Worm (Caenorhabditis elegans) whole organism, late embryonic: ENCODE measurements around the gene Y53C12A.7.

Experiments
- C38D4.7 ChIP-seq: fragments of 200-800 bp; sonication (Bioruptor generic); optimal IDR thresholded peaks from 2 replicates; lab custom pipeline; 2018; ENCODE audit warnings: mild to moderate bottlenecking, missing genetic modification characterization, moderate library complexity, missing compliant biosample characterization
- K02D7.2 ChIP-seq: sonication (generic microtip); optimal IDR thresholded peaks from 2 replicates; lab custom pipeline; 2017; ENCODE audit warnings: mild to moderate bottlenecking, missing genetic modification characterization, missing compliant biosample characterization
- T23F11.4 ChIP-seq: fragments of 200-800 bp; sonication (Bioruptor generic); optimal IDR thresholded peaks from 2 replicates; lab custom pipeline; 2018; ENCODE audit warnings: mild to moderate bottlenecking, missing genetic modification characterization, missing compliant biosample characterization
- Y22D7AL.16 ChIP-seq: sonication (generic microtip); optimal IDR thresholded peaks from 2 replicates; lab custom pipeline; 2016; ENCODE audit warnings: missing genetic modification characterization, missing compliant biosample characterization
- ahr-1 ChIP-seq: sonication (generic microtip); optimal IDR thresholded peaks from 2 replicates; lab custom pipeline; 2016; ENCODE audit warnings: missing genetic modification characterization, missing compliant biosample characterization
- ceh-14 ChIP-seq: sonication (generic microtip); optimal IDR thresholded peaks from 2 replicates; lab custom pipeline; 2016; ENCODE audit warnings: missing genotype, missing genetic modification characterization, missing compliant biosample characterization
- ceh-2 ChIP-seq: sonication (generic microtip); optimal IDR thresholded peaks from 2 replicates; lab custom pipeline; 2016; ENCODE audit warnings: missing genotype, missing genetic modification characterization, missing compliant biosample characterization
- ceh-22 ChIP-seq: sonication (generic microtip); optimal IDR thresholded peaks from 2 replicates; lab custom pipeline; 2017; ENCODE audit warnings: missing biosample characterization, missing genetic modification characterization
- ceh-31 ChIP-seq: sonication (generic microtip); optimal IDR thresholded peaks from 2 replicates; lab custom pipeline; 2016; ENCODE audit warnings: missing genetic modification characterization, missing compliant biosample characterization
- ceh-34 ChIP-seq: sonication (generic microtip); optimal IDR thresholded peaks from 2 replicates; lab custom pipeline; 2016; ENCODE audit warnings: mild to moderate bottlenecking, missing genetic modification characterization, missing compliant biosample characterization
- ceh-45 ChIP-seq: fragments of 200-800 bp; sonication (Bioruptor generic); IDR thresholded peaks from 2 replicates; pipeline ENCODE4 v1.3.6; 2022; ENCODE audit warnings: missing genetic modification reagents, missing genetic modification characterization, missing compliant biosample characterization
- ceh-48 ChIP-seq: sonication (generic microtip); optimal IDR thresholded peaks from 2 replicates; lab custom pipeline; 2016; ENCODE audit warnings: missing genetic modification characterization, inconsistent platforms, missing compliant biosample characterization
- ceh-6 ChIP-seq: fragments of 200-800 bp; sonication (Bioruptor generic); optimal IDR thresholded peaks from 2 replicates; lab custom pipeline; 2018; ENCODE audit warnings: mild to moderate bottlenecking, missing genetic modification characterization, missing compliant biosample characterization
- dmd-4 ChIP-seq: sonication (generic microtip); optimal IDR thresholded peaks from 2 replicates; lab custom pipeline; 2016; ENCODE audit warnings: borderline replicate concordance, missing genetic modification characterization, missing compliant biosample characterization
- dve-1 ChIP-seq: sonication (generic microtip); optimal IDR thresholded peaks from 2 replicates; lab custom pipeline; 2017; ENCODE audit warnings: antibody characterized with exemption, mild to moderate bottlenecking, missing genetic modification characterization, missing compliant biosample characterization
- elt-2 ChIP-seq: sonication (generic microtip); optimal IDR thresholded peaks from 2 replicates; lab custom pipeline; 2016; ENCODE audit warnings: missing genetic modification reagents, missing genetic modification characterization, missing compliant biosample characterization
- eyg-1 ChIP-seq: sonication (generic microtip); optimal IDR thresholded peaks from 2 replicates; lab custom pipeline; 2016; ENCODE audit warnings: missing genotype, missing genetic modification characterization, missing compliant biosample characterization
- fkh-10 ChIP-seq: fragments of 150-350 bp; optimal IDR thresholded peaks from 2 replicates; lab custom pipeline; 2014; ENCODE audit warnings: missing biosample characterization, missing genetic modification reagents, missing genetic modification characterization
- hlh-13 ChIP-seq: fragments of 200-800 bp; sonication (Bioruptor generic); optimal IDR thresholded peaks from 2 replicates; lab custom pipeline; 2018; ENCODE audit warnings: mild to moderate bottlenecking, missing genetic modification characterization, missing compliant biosample characterization
- hlh-15 ChIP-seq: sonication (generic microtip); optimal IDR thresholded peaks from 2 replicates; lab custom pipeline; 2016; ENCODE audit warnings: missing genetic modification characterization, missing compliant biosample characterization
- hlh-30 ChIP-seq: sonication (generic microtip); optimal IDR thresholded peaks from 2 replicates; lab custom pipeline; 2017; ENCODE audit warnings: antibody characterized with exemption, missing genetic modification characterization, missing compliant biosample characterization; ENCODE audit not compliant: insufficient read depth
- hlh-6 ChIP-seq: sonication (generic microtip); optimal IDR thresholded peaks from 2 replicates; lab custom pipeline; 2016; ENCODE audit warnings: missing genotype, missing genetic modification characterization, missing compliant biosample characterization
- hlh-8 ChIP-seq: sonication (generic microtip); optimal IDR thresholded peaks from 2 replicates; lab custom pipeline; 2016; ENCODE audit warnings: missing genotype, missing genetic modification characterization, missing compliant biosample characterization
- lim-6 ChIP-seq: sonication (generic microtip); optimal IDR thresholded peaks from 2 replicates; lab custom pipeline; 2016; ENCODE audit warnings: missing genetic modification characterization, missing compliant biosample characterization
- lin-11 ChIP-seq: fragments of 200-800 bp; sonication (Bioruptor generic); optimal IDR thresholded peaks from 2 replicates; lab custom pipeline; 2018; ENCODE audit warnings: mild to moderate bottlenecking, missing genetic modification characterization, missing compliant biosample characterization
- madf-2 ChIP-seq: sonication (generic microtip); optimal IDR thresholded peaks from 2 replicates; lab custom pipeline; 2017; ENCODE audit warnings: missing genetic modification characterization, missing compliant biosample characterization
- mec-3 ChIP-seq: sonication (generic microtip); optimal IDR thresholded peaks from 2 replicates; lab custom pipeline; 2016; ENCODE audit warnings: borderline replicate concordance, missing genetic modification characterization, missing compliant biosample characterization
- nfya-1 ChIP-seq: sonication (generic microtip); optimal IDR thresholded peaks from 2 replicates; lab custom pipeline; 2017; ENCODE audit warnings: missing genetic modification characterization, mild to moderate bottlenecking, missing compliant biosample characterization, antibody characterized with exemption, moderate library complexity
- nhr-11 ChIP-seq: fragments of 150-350 bp; optimal IDR thresholded peaks from 2 replicates; lab custom pipeline; 2014; ENCODE audit warnings: missing biosample characterization, missing genetic modification characterization
- odd-2 ChIP-seq: sonication (generic microtip); optimal IDR thresholded peaks from 2 replicates; lab custom pipeline; 2017; ENCODE audit warnings: antibody characterized with exemption, mild to moderate bottlenecking, missing genetic modification characterization, missing compliant biosample characterization
- pax-1 ChIP-seq: fragments of 150-350 bp; optimal IDR thresholded peaks from 2 replicates; lab custom pipeline; 2014; ENCODE audit warnings: missing biosample characterization, missing genetic modification characterization
- pha-2 ChIP-seq: sonication (generic microtip); optimal IDR thresholded peaks from 2 replicates; lab custom pipeline; 2017; ENCODE audit warnings: mild to moderate bottlenecking, missing genetic modification characterization, missing compliant biosample characterization
- pqm-1 ChIP-seq: sonication (generic microtip); optimal IDR thresholded peaks from 2 replicates; lab custom pipeline; 2016; ENCODE audit warnings: missing genetic modification characterization, missing compliant biosample characterization
- rnt-1 ChIP-seq: sonication (generic microtip); optimal IDR thresholded peaks from 2 replicates; lab custom pipeline; 2016; ENCODE audit warnings: missing genetic modification characterization, missing compliant biosample characterization
- sdc-2 ChIP-seq: sonication (generic microtip); optimal IDR thresholded peaks from 2 replicates; lab custom pipeline; 2016; ENCODE audit warnings: missing genotype, missing genetic modification characterization, missing compliant biosample characterization
- sox-2 ChIP-seq: fragments of 200-800 bp; sonication (Bioruptor generic); IDR thresholded peaks from 2 replicates; pipeline ENCODE4 v1.3.6; 2022; ENCODE audit warnings: missing genetic modification reagents, missing genetic modification characterization, missing compliant biosample characterization
- sox-4 ChIP-seq: sonication (generic microtip); optimal IDR thresholded peaks from 2 replicates; lab custom pipeline; 2017; ENCODE audit warnings: mild to moderate bottlenecking, missing genetic modification characterization, inconsistent platforms, missing compliant biosample characterization
- syd-9 ChIP-seq: sonication (generic microtip); optimal IDR thresholded peaks from 2 replicates; lab custom pipeline; 2016; ENCODE audit warnings: mild to moderate bottlenecking, missing genetic modification characterization, moderate library complexity, missing compliant biosample characterization
- tbx-2 ChIP-seq: sonication (generic microtip); optimal IDR thresholded peaks from 2 replicates; lab custom pipeline; 2016; ENCODE audit warnings: missing genetic modification characterization, missing compliant biosample characterization
- tbx-7 ChIP-seq: sonication (generic microtip); optimal IDR thresholded peaks from 2 replicates; lab custom pipeline; 2016; ENCODE audit warnings: missing genotype, missing genetic modification characterization, missing compliant biosample characterization
- unc-3 ChIP-seq, 2 experiments: fragments of 200-800 bp in 1 of 2; sonication (Bioruptor generic) in 1 of 2; sonication (generic microtip) in 1 of 2; conservative IDR thresholded peaks in 1 of 2; optimal IDR thresholded peaks in 1 of 2; 2 replicates each; pipeline versions ENCODE4 v1.3.6 to Lab custom; 2016 to 2022; ENCODE audit warnings: missing compliant biosample characterization in 2 of 2, missing genetic modification characterization in 2 of 2, missing genetic modification reagents in 1 of 2
- unc-42 ChIP-seq: sonication (generic microtip); optimal IDR thresholded peaks from 2 replicates; lab custom pipeline; 2016; ENCODE audit warnings: missing genotype, missing genetic modification characterization, missing compliant biosample characterization
- unc-55 ChIP-seq: sonication (generic microtip); optimal IDR thresholded peaks from 2 replicates; lab custom pipeline; 2017; ENCODE audit warnings: missing biosample characterization, missing genetic modification reagents, missing genetic modification characterization
- zip-5 ChIP-seq: sonication (generic microtip); optimal IDR thresholded peaks from 2 replicates; lab custom pipeline; 2016; ENCODE audit warnings: missing genetic modification characterization, missing compliant biosample characterization
- ztf-16 ChIP-seq: sonication (generic microtip); optimal IDR thresholded peaks from 2 replicates; lab custom pipeline; 2017; ENCODE audit warnings: missing genetic modification characterization, missing compliant biosample characterization

Gene Y53C12A.7

ce11 chrII:9740552-9740951 is 40.2 kb downstream of the Y53C12A.7 start:
- TF ChIP-seq sdc-2 (no peak), T23F11.4 (no peak), sox-2 (GFP tag; lab: Robert Waterston, UW) (no peak), elt-2 (tag; lab: Kevin White, UChicago) (peak; percentile 22), madf-2 (tag; lab: Kevin White, UChicago) (peak; percentile 28), lim-6 (no peak), rnt-1 (tag; lab: Kevin White, UChicago) (no peak), pqm-1 (no peak)
- TF ChIP-seq, all 69 proteins: peak for 2

- TF ChIP-seq ceh-14 (tag; lab: Kevin White, UChicago) (no peak), nhr-11 (tag; lab: Kevin White, UChicago) (no peak), sox-4 (tag; lab: Kevin White, UChicago) (no peak), lin-11 (tag; lab: Kevin White, UChicago) (no peak), hlh-8 (tag; lab: Kevin White, UChicago) (no peak), ceh-45 (no peak), pha-2 (tag; lab: Kevin White, UChicago) (no peak), ahr-1 (tag; lab: Kevin White, UChicago) (no peak), hlh-13 (GFP tag; lab: Kevin White, UChicago) (no peak), dmd-4 (no peak), K02D7.2 (tag; lab: Kevin White, UChicago) (no peak), mec-3 (tag; lab: Kevin White, UChicago) (no peak), pax-1 (tag; lab: Kevin White, UChicago) (no peak)
These were observed 41.1 kb downstream of the Y53C12A.7 start for ce11 chrII:9741400-9741799.

- TF ChIP-seq lin-11 (tag; lab: Kevin White, UChicago) (no peak), C38D4.7 (GFP tag; lab: Kevin White, UChicago) (no peak), ceh-14 (tag; lab: Kevin White, UChicago) (no peak), fkh-10 (GFP tag; lab: Kevin White, UChicago) (no peak), unc-55 (GFP tag; lab: Kevin White, UChicago) (no peak), tbx-7 (tag; lab: Kevin White, UChicago) (no peak), ceh-48 (no peak), eyg-1 (no peak), dve-1 (tag; lab: Kevin White, UChicago) (no peak), T23F11.4 (no peak), hlh-30 (tag; lab: Kevin White, UChicago) (no peak), Y22D7AL.16 (tag; lab: Kevin White, UChicago) (no peak), zip-5 (tag; lab: Kevin White, UChicago) (no peak), odd-2 (tag; lab: Kevin White, UChicago) (no peak), ahr-1 (tag; lab: Kevin White, UChicago) (no peak), ceh-22 (tag; lab: Kevin White, UChicago) (no peak), hlh-15 (tag; lab: Kevin White, UChicago) (no peak), ztf-16 (tag; lab: Kevin White, UChicago) (no peak)
These were observed 42.4 kb downstream of the Y53C12A.7 start, which contains the start of gene pno-1 for ce11 chrII:9742784-9743183. Gene pno-1, minus strand, starts transcription at chrII:9742884.

ce11 chrII:9746069-9746468 is 45.7 kb downstream of the Y53C12A.7 start, which contains the start of the genes Y53C12B.1 and nos-3:
Gene Y53C12B.1, minus strand, starts transcription at chrII:9746078.
Gene nos-3, plus strand, starts transcription at chrII:9746316.
- TF ChIP-seq hlh-15 (tag; lab: Kevin White, UChicago), result no peak
- no peak for TF ChIP-seq C38D4.7 (GFP tag; lab: Kevin White, UChicago)
- no peak for TF ChIP-seq Y22D7AL.16 (tag; lab: Kevin White, UChicago)
- peak; percentile 10 for TF ChIP-seq pax-1 (tag; lab: Kevin White, UChicago)
- TF ChIP-seq unc-42, result peak; percentile 82
- TF ChIP-seq ceh-34, result peak; percentile 37
- TF ChIP-seq hlh-6, result no peak
- peak; percentile 89 for TF ChIP-seq nfya-1 (tag; lab: Kevin White, UChicago)
- TF ChIP-seq tbx-7 (tag; lab: Kevin White, UChicago), result no peak
- no peak for TF ChIP-seq syd-9 (tag; lab: Kevin White, UChicago)
- TF ChIP-seq ceh-31 (tag; lab: Kevin White, UChicago), result peak; percentile 60
- no peak for TF ChIP-seq nhr-11 (tag; lab: Kevin White, UChicago)
- TF ChIP-seq dmd-4, result no peak
- no peak for TF ChIP-seq ceh-45
- peak; percentile 39 for TF ChIP-seq elt-2 (tag; lab: Kevin White, UChicago)
- peak; percentile 41 for TF ChIP-seq tbx-2 (tag; lab: Kevin White, UChicago)
- TF ChIP-seq ceh-2, result peak; percentile 27
- peak; percentile 33 for TF ChIP-seq ceh-48
- no peak for TF ChIP-seq ceh-6 (GFP tag; lab: Kevin White, UChicago)
- no peak for TF ChIP-seq unc-3 (GFP tag; conservative IDR thresholded peaks at IDR 0.05; lab: Robert Waterston, UW)
- no peak for TF ChIP-seq unc-3 (tag; optimal IDR thresholded peaks at IDR 0.05; lab: Kevin White, UChicago)
- no peak for TF ChIP-seq T23F11.4
